Worm (Caenorhabditis elegans): Measurements from ENCODE around the gene wee-1.3.
"Not testable (repeated sequence)": the region's sequence is repeated elsewhere in the genome, so short reads cannot be mapped to it uniquely, and the experiment has no call there.

wee-1.3 gene

DNA sequence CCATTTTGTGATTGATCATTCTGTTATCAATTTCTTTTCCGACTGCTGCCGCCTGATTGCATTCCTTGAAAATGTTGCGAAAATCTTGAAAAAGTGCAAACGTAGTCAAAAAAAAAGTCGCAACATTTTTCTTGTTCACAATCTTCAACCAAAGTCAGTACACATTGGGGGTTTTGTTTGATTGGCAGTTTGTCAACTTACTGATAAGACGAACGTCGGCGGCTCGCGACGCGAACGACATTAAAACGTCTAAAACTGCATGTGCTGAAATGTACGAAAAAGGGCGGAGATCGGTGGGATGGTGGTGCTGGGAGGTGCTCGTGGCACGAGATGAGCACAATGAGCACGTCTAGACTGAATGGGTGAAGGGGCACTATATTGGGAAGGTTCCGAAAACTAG is 22.6 kb upstream of the wee-1.3 start (continued):
- TF ChIP-seq lin-29 (GFP tag; IDR thresholded peaks at IDR 0.05) (no peak), Y105C5A.15 (GFP tag; IDR thresholded peaks at IDR 0.05) (peak; percentile 53; the same call in 1 of the 2 replicates), daf-16 (GFP tag; optimal IDR thresholded peaks at IDR 0.05) (peak in 1 of 2 experiments; percentile 63), daf-16 (tag; optimal IDR thresholded peaks at IDR 0.05) (peak; percentile 66), hif-1 (tag; optimal IDR thresholded peaks at IDR 0.05) (no peak), madf-9 (GFP tag; conservative IDR thresholded peaks at IDR 0.05) (0 out of 2 replicates have a peak, but pooled peaks have one; percentile 21), mxl-2 (GFP tag; conservative IDR thresholded peaks at IDR 0.05) (0 out of 2 replicates have a peak, but pooled peaks have one; percentile 2), tag-97 (GFP tag; IDR thresholded peaks at IDR 0.05) (no peak), F26F4.8 (GFP tag; conservative IDR thresholded peaks at IDR 0.05) (no peak)

DNA sequence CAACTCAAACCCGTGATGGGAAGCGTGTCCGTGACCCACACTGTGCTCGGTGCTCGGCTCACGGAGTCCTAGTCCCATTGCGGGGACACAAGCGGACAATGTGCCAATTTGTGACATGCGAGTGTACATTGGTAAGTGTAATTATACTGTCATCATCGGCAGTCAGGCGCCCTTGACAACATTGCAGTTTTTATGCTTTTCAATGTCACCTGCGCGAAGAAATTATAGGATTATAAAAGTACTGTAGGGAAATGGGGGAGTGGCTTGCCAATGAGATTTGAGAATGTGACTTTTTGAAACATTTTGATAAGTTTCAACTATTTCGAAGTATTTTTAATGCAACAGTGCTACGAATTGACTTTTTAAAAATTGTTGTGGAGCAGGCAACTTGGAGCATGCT is 19.5 kb upstream of the wee-1.3 start:
- TF ChIP-seq D1046.2 (GFP tag; IDR thresholded peaks at IDR 0.05) (no peak), zfp-2 (tag; optimal IDR thresholded peaks at IDR 0.05) (no peak), zip-11 (GFP tag; IDR thresholded peaks at IDR 0.05) (no peak), lsy-2 (tag; optimal IDR thresholded peaks at IDR 0.05) (peak in 1 of 2 experiments; percentile 4), ztf-7 (tag; optimal IDR thresholded peaks at IDR 0.05) (no peak), aha-1 (tag) (peak; percentile 95)

DNA sequence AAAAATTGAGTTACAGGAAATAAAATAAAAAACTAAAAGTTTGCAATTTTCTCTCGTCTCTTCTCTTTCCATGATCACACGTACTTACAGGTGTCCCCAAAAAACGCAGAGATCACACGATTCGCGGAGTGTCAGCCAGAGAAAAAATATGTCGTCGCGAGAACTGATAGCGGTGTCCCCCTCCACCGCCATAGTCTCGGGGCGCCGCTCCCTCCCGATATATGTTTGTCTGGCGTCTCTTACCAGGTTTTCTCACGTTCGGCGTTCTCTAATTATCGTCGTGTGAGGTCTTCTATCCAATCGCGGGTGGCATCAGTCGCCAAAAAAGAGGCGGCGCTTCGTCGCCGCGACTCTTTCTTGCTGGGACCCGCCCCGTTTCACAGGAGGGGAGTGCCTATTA is 15.5 kb upstream of the wee-1.3 start, which contains the start of gene mab-3:
mab-3 (plus strand) TSS at position 328 of the 400 bp plus-strand sequence.
- peak; percentile 98 for TF ChIP-seq tra-1 (GFP tag; IDR thresholded peaks at IDR 0.05)
- 0 out of 2 replicates have a peak, but pooled peaks have one; percentile 18 for TF ChIP-seq arid-1 (GFP tag; conservative IDR thresholded peaks at IDR 0.05)
- peak; percentile 70 for TF ChIP-seq php-3 (GFP tag; IDR thresholded peaks at IDR 0.05)
- peak; percentile 17; the same call in 1 of the 2 replicates for TF ChIP-seq pha-4 (GFP tag; IDR thresholded peaks at IDR 0.05)
- not testable (repeated sequence) for TF ChIP-seq pha-4 (tag; optimal IDR thresholded peaks at IDR 0.05)
- TF ChIP-seq hmg-1.1 (GFP tag; IDR thresholded peaks at IDR 0.05) = 0 out of 2 replicates have a peak, but pooled peaks have one; percentile 41
- peak; percentile 59 for TF ChIP-seq dmd-6 (GFP tag; IDR thresholded peaks at IDR 0.05)
- 0 out of 2 replicates have a peak, but pooled peaks have one; percentile 46 for TF ChIP-seq lin-1 (GFP tag; IDR thresholded peaks at IDR 0.05)
- 0 out of 2 replicates have a peak, but pooled peaks have one; percentile 15 for TF ChIP-seq egl-43 (GFP tag; IDR thresholded peaks at IDR 0.05)
- TF ChIP-seq hlh-11 (tag; optimal IDR thresholded peaks at IDR 0.05) = peak; percentile 51
- 0 out of 2 replicates have a peak, but pooled peaks have one; percentile 13 for TF ChIP-seq ceh-20 (GFP tag; IDR thresholded peaks at IDR 0.05)
- TF ChIP-seq set-16 (GFP tag; IDR thresholded peaks at IDR 0.05) = peak; percentile 67

- TF ChIP-seq spr-1 (tag; optimal IDR thresholded peaks at IDR 0.05) (no peak), ceh-44 (GFP tag; IDR thresholded peaks at IDR 0.05) (no peak), Y48G9A.11 (GFP tag; IDR thresholded peaks at IDR 0.05) (no peak), unc-62 (GFP tag; optimal IDR thresholded peaks at IDR 0.05 in 1 of 2) (peak in 1 of 2 experiments; percentile 19), unc-62 (tag; optimal IDR thresholded peaks at IDR 0.05) (no peak), hlh-11 (tag; optimal IDR thresholded peaks at IDR 0.05) (peak; percentile 3), egl-43 (GFP tag; IDR thresholded peaks at IDR 0.05) (no peak), tag-97 (GFP tag; IDR thresholded peaks at IDR 0.05) (no peak), rbr-2 (tag; optimal IDR thresholded peaks at IDR 0.05) (peak; percentile 28), duxl-1 (tag; optimal IDR thresholded peaks at IDR 0.05; ENCODE audit: poor library complexity) (no peak), sdz-12 (GFP tag; optimal IDR thresholded peaks at IDR 0.05) (no peak), gei-8 (GFP tag; optimal IDR thresholded peaks at IDR 0.05) (no peak), hmg-1.1 (GFP tag; IDR thresholded peaks at IDR 0.05) (peak; percentile 27; the same call in 1 of the 2 replicates), attf-4 (tag; optimal IDR thresholded peaks at IDR 0.05) (no peak), daf-19 (GFP tag; conservative IDR thresholded peaks at IDR 0.05) (no peak), arid-1 (GFP tag; conservative IDR thresholded peaks at IDR 0.05) (no peak)
Observed at ce11 chrII:9729866-9730265, 13.6 kb upstream of the wee-1.3 start.

Data from whole organism, L4 larva.